Fruit fly (Drosophila melanogaster) whole organism, embryonic: ENCODE data around the gene unc-119.

ENCODE experiments used
- Awh ChIP-seq: fragments of 200-800 bp; sonication (Bioruptor generic); IDR thresholded peaks from 2 replicates; pipeline ENCODE4, ENCODE4 v1.3.6; 2022; ENCODE audit warnings: missing biosample characterization, missing genetic modification characterization
- BEAF-32 ChIP-seq: fragments of 200-800 bp; sonication (Bioruptor generic); optimal IDR thresholded peaks from 3 replicates; lab custom pipeline; 2017; ENCODE audit warnings: missing biosample characterization, missing genetic modification characterization, mild to moderate bottlenecking, moderate library complexity, missing genetic modification reagents
- CG11695 ChIP-seq: fragments of 200-800 bp; sonication (Bioruptor generic); IDR thresholded peaks from 3 replicates; pipeline ENCODE4 v1.3.6; 2022; ENCODE audit warnings: missing biosample characterization, missing genetic modification characterization
- CG12219 ChIP-seq: fragments of 200-800 bp; sonication (Bioruptor generic); optimal IDR thresholded peaks from 3 replicates; lab custom pipeline; 2018; ENCODE audit warnings: missing biosample characterization, mild to moderate bottlenecking, missing genetic modification characterization
- CG12391 ChIP-seq: fragments of 200-800 bp; sonication (Bioruptor generic); optimal IDR thresholded peaks from 3 replicates; lab custom pipeline; 2018; ENCODE audit warnings: missing biosample characterization, mild to moderate bottlenecking, missing genetic modification characterization, moderate library complexity
- CG15479 ChIP-seq: fragments of 200-800 bp; sonication (Bioruptor generic); optimal IDR thresholded peaks from 3 replicates; lab custom pipeline; 2019; ENCODE audit warnings: missing biosample characterization, mild to moderate bottlenecking, missing genetic modification characterization, moderate library complexity
- CG15601 ChIP-seq: fragments of 200-800 bp; sonication (Bioruptor generic); optimal IDR thresholded peaks from 3 replicates; lab custom pipeline; 2019; ENCODE audit warnings: missing biosample characterization, mild to moderate bottlenecking, missing genetic modification characterization, moderate library complexity
- CG16779 ChIP-seq: fragments of 200-800 bp; sonication (Bioruptor generic); IDR thresholded peaks from 2 replicates; pipeline ENCODE4 v1.3.6; 2022; ENCODE audit warnings: missing biosample characterization, missing genetic modification characterization
- CG17186 ChIP-seq: fragments of 200-800 bp; sonication (Bioruptor generic); optimal IDR thresholded peaks from 3 replicates; lab custom pipeline; 2017; ENCODE audit warnings: missing biosample characterization, missing genetic modification reagents, missing genetic modification characterization
- CG17829 ChIP-seq: fragments of 200-800 bp; optimal IDR thresholded peaks from 2 replicates; lab custom pipeline; 2019; ENCODE audit warnings: missing biosample characterization, mild to moderate bottlenecking, missing genetic modification characterization, moderate library complexity
- CG30020 ChIP-seq: fragments of 200-800 bp; optimal IDR thresholded peaks from 2 replicates; lab custom pipeline; 2019; ENCODE audit warnings: missing biosample characterization, mild to moderate bottlenecking, missing genetic modification characterization, moderate library complexity
- CG30403 ChIP-seq: fragments of 200-800 bp; sonication (Bioruptor generic); optimal IDR thresholded peaks from 3 replicates; lab custom pipeline; 2016; ENCODE audit warnings: missing biosample characterization, missing genetic modification characterization
- CG3065 ChIP-seq: fragments of 200-800 bp; sonication (Bioruptor generic); optimal IDR thresholded peaks from 2 replicates; lab custom pipeline; 2016; ENCODE audit warnings: missing biosample characterization, missing genetic modification characterization
- CG34376 ChIP-seq: fragments of 200-800 bp; sonication (Bioruptor generic); optimal IDR thresholded peaks from 2 replicates; lab custom pipeline; 2018; ENCODE audit warnings: missing biosample characterization, mild to moderate bottlenecking, missing genetic modification characterization
- CG3847 ChIP-seq: fragments of 200-800 bp; sonication (Bioruptor generic); IDR thresholded peaks from 2 replicates; pipeline ENCODE4 v1.3.6; 2022; ENCODE audit warnings: missing biosample characterization, missing genetic modification characterization
- CG4424 ChIP-seq: fragments of 200-800 bp; sonication (Bioruptor generic); optimal IDR thresholded peaks from 3 replicates; lab custom pipeline; 2016; ENCODE audit warnings: missing biosample characterization, missing genetic modification characterization
- CG6272 ChIP-seq: fragments of 200-800 bp; sonication (Bioruptor generic); IDR thresholded peaks from 2 replicates; pipeline ENCODE4 v1.3.6; 2022; ENCODE audit warnings: missing biosample characterization, missing genetic modification characterization
- CG7786 ChIP-seq: fragments of 200-800 bp; sonication (Bioruptor generic); optimal IDR thresholded peaks from 2 replicates; lab custom pipeline; 2016; ENCODE audit warnings: missing biosample characterization, missing genetic modification characterization
- CG8290 ChIP-seq, 3 experiments: fragments of 200-800 bp; sonication (Bioruptor generic); optimal IDR thresholded peaks; 2 replicates each; lab custom pipeline; 2016 to 2019; ENCODE audit warnings: missing biosample characterization in 3 of 3, missing genetic modification characterization in 3 of 3, mild to moderate bottlenecking in 2 of 3, moderate library complexity in 1 of 3
- CG9215 ChIP-seq: fragments of 200-800 bp; sonication (Bioruptor generic); IDR thresholded peaks from 2 replicates; pipeline ENCODE4 v1.3.6; 2022; ENCODE audit warnings: missing biosample characterization, missing genetic modification characterization
- CG9797 ChIP-seq: fragments of 200-800 bp; sonication (Bioruptor generic); optimal IDR thresholded peaks from 3 replicates; lab custom pipeline; 2018; ENCODE audit warnings: missing biosample characterization, mild to moderate bottlenecking, missing genetic modification characterization
- CG9876 ChIP-seq: fragments of 200-800 bp; sonication (Bioruptor generic); optimal IDR thresholded peaks from 2 replicates; lab custom pipeline; 2016; ENCODE audit warnings: missing biosample characterization, missing genetic modification characterization
- Chrac-16 ChIP-seq: fragments of 200-800 bp; sonication (Bioruptor generic); optimal IDR thresholded peaks from 3 replicates; lab custom pipeline; 2016; ENCODE audit warnings: missing biosample characterization, missing genetic modification characterization
- D ChIP-seq, 2 experiments: fragments of 200-800 bp in 1 of 2; fragments of >200 bp in 1 of 2; sonication (Bioruptor generic) in 1 of 2; optimal IDR thresholded peaks; 2 replicates in 1 of 2; 3 replicates in 1 of 2; lab custom pipeline; 2017; ENCODE audit warnings: mild to moderate bottlenecking in 1 of 2, missing biosample characterization in 1 of 2, missing genetic modification characterization in 1 of 2, missing genetic modification reagents in 1 of 2
- Dad ChIP-seq: fragments of 200-800 bp; sonication (Bioruptor generic); optimal IDR thresholded peaks from 3 replicates; lab custom pipeline; 2016; ENCODE audit warnings: missing biosample characterization, missing genetic modification characterization
- Drgx ChIP-seq: fragments of 200-800 bp; sonication (Bioruptor generic); IDR thresholded peaks from 2 replicates; pipeline ENCODE4 v1.3.6; 2022; ENCODE audit warnings: missing biosample characterization, missing genetic modification characterization
- H15 ChIP-seq: fragments of 200-800 bp; sonication (Bioruptor generic); IDR thresholded peaks from 3 replicates; pipeline ENCODE4 v1.3.6; 2022; ENCODE audit warnings: missing biosample characterization, missing genetic modification characterization
- Hr51 ChIP-seq, 2 experiments: fragments of 200-800 bp; sonication (Bioruptor generic); optimal IDR thresholded peaks; 2 replicates in 1 of 2; 3 replicates in 1 of 2; lab custom pipeline; 2016 to 2018; ENCODE audit warnings: missing biosample characterization in 2 of 2, missing genetic modification characterization in 2 of 2, mild to moderate bottlenecking in 1 of 2, moderate library complexity in 1 of 2
- Myb ChIP-seq: fragments of 200-800 bp; sonication (Bioruptor generic); optimal IDR thresholded peaks from 2 replicates; lab custom pipeline; 2016; ENCODE audit warnings: missing biosample characterization, missing genetic modification characterization
- Nf-YB ChIP-seq: fragments of 200-800 bp; sonication (Bioruptor generic); optimal IDR thresholded peaks from 3 replicates; lab custom pipeline; 2019; ENCODE audit warnings: missing biosample characterization, mild to moderate bottlenecking, missing genetic modification characterization, moderate library complexity
- Nf-YC ChIP-seq: fragments of 200-800 bp; optimal IDR thresholded peaks from 3 replicates; lab custom pipeline; 2019; ENCODE audit warnings: missing biosample characterization, mild to moderate bottlenecking, missing genetic modification characterization, moderate library complexity
- PHDP ChIP-seq: fragments of 200-800 bp; sonication (Bioruptor generic); optimal IDR thresholded peaks from 3 replicates; lab custom pipeline; 2018; ENCODE audit warnings: missing biosample characterization, mild to moderate bottlenecking, missing genetic modification characterization, moderate library complexity
- Scr ChIP-seq: fragments of 200-800 bp; sonication (Bioruptor generic); IDR thresholded peaks from 2 replicates; pipeline ENCODE4 v1.3.6; 2022; ENCODE audit warnings: missing biosample characterization, missing genetic modification characterization; ENCODE audit not compliant: partially characterized antibody
- Sry-β ChIP-seq: fragments of 200-800 bp; sonication (Bioruptor generic); optimal IDR thresholded peaks from 2 replicates; lab custom pipeline; 2018; ENCODE audit warnings: missing biosample characterization, mild to moderate bottlenecking, missing genetic modification characterization, moderate library complexity
- TFAM ChIP-seq: fragments of 200-800 bp; sonication (Bioruptor generic); optimal IDR thresholded peaks from 2 replicates; lab custom pipeline; 2017; ENCODE audit warnings: missing biosample characterization, missing genetic modification characterization, inconsistent platforms
- bab2 ChIP-seq: fragments of 200-800 bp; sonication (Bioruptor generic); optimal IDR thresholded peaks from 2 replicates; lab custom pipeline; 2016; ENCODE audit warnings: missing biosample characterization, missing genetic modification characterization
- cg ChIP-seq: fragments of 200-800 bp; sonication (Bioruptor generic); optimal IDR thresholded peaks from 3 replicates; lab custom pipeline; 2019; ENCODE audit warnings: missing biosample characterization, mild to moderate bottlenecking, missing genetic modification characterization, moderate library complexity
- da ChIP-seq: fragments of 200-800 bp; sonication (Bioruptor generic); optimal IDR thresholded peaks from 2 replicates; lab custom pipeline; 2016; ENCODE audit warnings: missing biosample characterization, missing genetic modification characterization
- dati ChIP-seq: fragments of 200-800 bp; sonication (Bioruptor generic); IDR thresholded peaks from 2 replicates; pipeline ENCODE4 v1.3.6; 2022; ENCODE audit warnings: missing biosample characterization, missing genetic modification characterization
- exex ChIP-seq: fragments of 200-800 bp; sonication (Bioruptor generic); optimal IDR thresholded peaks from 4 replicates; lab custom pipeline; 2018; ENCODE audit warnings: missing biosample characterization, mild to moderate bottlenecking, missing genetic modification characterization, moderate library complexity
- gsb-n ChIP-seq: fragments of 200-800 bp; sonication (Bioruptor generic); optimal IDR thresholded peaks from 3 replicates; lab custom pipeline; 2018; ENCODE audit warnings: missing biosample characterization, mild to moderate bottlenecking, missing genetic modification characterization
- kay ChIP-seq: fragments of 200-800 bp; sonication (Bioruptor generic); optimal IDR thresholded peaks from 2 replicates; lab custom pipeline; 2016; ENCODE audit warnings: missing biosample characterization, missing genetic modification characterization
- lov ChIP-seq, 2 experiments: fragments of 200-800 bp in 1 of 2; fragments of >200 bp in 1 of 2; sonication (Bioruptor generic) in 1 of 2; IDR thresholded peaks in 1 of 2; optimal IDR thresholded peaks in 1 of 2; 2 replicates in 1 of 2; 3 replicates in 1 of 2; pipeline versions ENCODE4 v1.3.6 to Lab custom; 2017 to 2022; ENCODE audit warnings: missing biosample characterization in 1 of 2, missing genetic modification characterization in 1 of 2
- sd ChIP-seq: fragments of 200-800 bp; sonication (Bioruptor generic); optimal IDR thresholded peaks from 3 replicates; lab custom pipeline; 2018; ENCODE audit warnings: missing biosample characterization, mild to moderate bottlenecking, missing genetic modification characterization, moderate library complexity
- sqz ChIP-seq: fragments of 200-800 bp; sonication (Bioruptor generic); optimal IDR thresholded peaks from 3 replicates; lab custom pipeline; 2018; ENCODE audit warnings: missing biosample characterization, mild to moderate bottlenecking, missing genetic modification characterization
- wek ChIP-seq: fragments of 200-800 bp; sonication (Bioruptor generic); optimal IDR thresholded peaks from 3 replicates; lab custom pipeline; 2018; ENCODE audit warnings: missing biosample characterization, mild to moderate bottlenecking, missing genetic modification characterization, moderate library complexity
- zfh2 ChIP-seq: fragments of 200-800 bp; sonication (Bioruptor generic); optimal IDR thresholded peaks from 2 replicates; lab custom pipeline; 2016; ENCODE audit warnings: missing biosample characterization, missing genetic modification characterization

Gene unc-119

DNA sequence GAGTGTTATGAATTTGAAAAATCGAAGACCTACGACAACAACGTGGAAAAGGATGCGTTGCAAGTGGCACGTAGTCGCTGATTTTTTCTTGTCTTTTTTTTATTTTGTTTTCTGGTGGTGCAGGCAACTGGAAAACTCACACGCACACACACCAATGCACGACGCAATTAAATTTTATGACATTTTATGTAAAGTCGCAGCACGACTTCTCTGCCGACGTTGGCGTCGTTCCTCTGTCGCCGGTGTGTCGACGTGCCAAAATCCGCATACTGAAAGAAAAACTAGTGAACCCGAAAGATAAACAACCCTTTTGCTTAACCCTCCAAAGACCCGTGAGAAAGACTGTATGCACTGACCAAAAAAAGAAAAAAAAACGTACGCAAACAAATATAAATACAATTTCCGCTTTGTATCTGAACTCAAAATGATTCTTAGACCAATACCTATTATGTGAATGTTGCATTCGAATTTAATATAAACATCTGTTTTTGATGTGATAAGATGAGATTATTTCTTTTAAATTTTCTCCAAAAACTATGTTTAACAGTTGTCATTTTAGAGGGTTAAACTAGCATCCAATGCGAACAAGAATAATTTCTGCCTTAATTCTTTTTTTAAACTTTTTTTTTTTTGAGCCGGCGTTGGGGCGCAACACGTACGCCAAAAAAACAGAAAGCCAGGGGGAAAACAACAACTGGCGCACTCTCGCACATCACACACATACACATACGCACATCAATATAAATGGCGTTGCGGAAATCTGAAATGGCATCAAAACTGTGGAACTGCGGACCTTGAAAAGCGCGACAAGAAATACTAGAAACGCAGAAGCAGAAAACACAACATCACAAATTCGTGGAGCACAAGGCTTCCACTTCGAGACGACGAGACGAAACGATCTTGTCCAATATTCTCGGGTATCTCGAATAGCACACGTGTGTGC lies 43.0 kb upstream of the unc-119 start:
- TF ChIP-seq CG9797 (GFP tag; lab: Kevin White, UChicago) (no peak), Sry-β (GFP tag; lab: Kevin White, UChicago) (no peak), kay (GFP tag; lab: Kevin White, UChicago) (no peak), Hr51 (GFP tag; optimal IDR thresholded peaks at IDR 0.05; lab: Kevin White, UChicago) (peak in 1 of 2 experiments; percentile 30), CG30403 (GFP tag; lab: Kevin White, UChicago) (peak; percentile 58), PHDP (tag; lab: Kevin White, UChicago) (peak; percentile 37), Awh (GFP tag; lab: Robert Waterston, UW) (no peak), TFAM (GFP tag; lab: Kevin White, UChicago) (no peak), zfh2 (GFP tag; lab: Kevin White, UChicago) (peak; percentile 70), cg (peak; percentile 18), CG12391 (tag; lab: Kevin White, UChicago) (peak; percentile 24), wek (GFP tag; lab: Kevin White, UChicago) (no peak), sqz (peak; percentile 38), CG8290 (GFP tag; optimal IDR thresholded peaks at IDR 0.05; lab: Kevin White, UChicago) (no peak), CG8290 (tag; optimal IDR thresholded peaks at IDR 0.05; lab: Kevin White, UChicago) (no peak), lov (optimal IDR thresholded peaks at IDR 0.05; lab: Kevin White, UChicago) (no peak), lov (GFP tag; IDR thresholded peaks at IDR 0.05; lab: Robert Waterston, UW) (no peak), CG15601 (tag; lab: Kevin White, UChicago) (no peak), H15 (no peak), gsb-n (tag; lab: Kevin White, UChicago) (no peak), da (peak; percentile 42), Chrac-16 (GFP tag; lab: Kevin White, UChicago) (no peak), CG16779 (GFP tag; lab: Robert Waterston, UW) (no peak), CG7786 (GFP tag; lab: Kevin White, UChicago) (peak; percentile 62), Nf-YB (no peak), dati (no peak), sd (tag; lab: Kevin White, UChicago) (no peak), CG9215 (peak; percentile 66), Drgx (GFP tag; lab: Robert Waterston, UW) (peak; percentile 27; the same call in 1 of the 2 replicates), CG12219 (GFP tag; lab: Kevin White, UChicago) (no peak), CG6272 (no peak), Scr (GFP tag; lab: Robert Waterston, UW) (no peak), CG15479 (GFP tag; lab: Kevin White, UChicago) (no peak), CG3847 (GFP tag; lab: Robert Waterston, UW) (peak; percentile 45), D (optimal IDR thresholded peaks at IDR 0.05; lab: Kevin White, UChicago) (no peak), D (GFP tag; optimal IDR thresholded peaks at IDR 0.05; lab: Kevin White, UChicago) (no peak), BEAF-32 (GFP tag; lab: Kevin White, UChicago) (no peak), CG4424 (GFP tag; lab: Kevin White, UChicago) (no peak), exex (tag; lab: Kevin White, UChicago) (no peak), CG17186 (GFP tag; lab: Kevin White, UChicago) (no peak), Dad (no peak), CG11695 (0 out of 3 replicates have a peak, but pooled peaks have one; percentile 42), CG9876 (no peak), CG3065 (no peak), bab2 (peak; percentile 64), CG17829 (tag; lab: Kevin White, UChicago) (no peak), CG34376 (no peak), CG30020 (no peak), Nf-YC (tag; lab: Kevin White, UChicago) (no peak), Myb (GFP tag; lab: Kevin White, UChicago) (peak; percentile 43)
